Fruit fly (Drosophila melanogaster): ENCODE measurements around the gene CG31550.

DNA sequence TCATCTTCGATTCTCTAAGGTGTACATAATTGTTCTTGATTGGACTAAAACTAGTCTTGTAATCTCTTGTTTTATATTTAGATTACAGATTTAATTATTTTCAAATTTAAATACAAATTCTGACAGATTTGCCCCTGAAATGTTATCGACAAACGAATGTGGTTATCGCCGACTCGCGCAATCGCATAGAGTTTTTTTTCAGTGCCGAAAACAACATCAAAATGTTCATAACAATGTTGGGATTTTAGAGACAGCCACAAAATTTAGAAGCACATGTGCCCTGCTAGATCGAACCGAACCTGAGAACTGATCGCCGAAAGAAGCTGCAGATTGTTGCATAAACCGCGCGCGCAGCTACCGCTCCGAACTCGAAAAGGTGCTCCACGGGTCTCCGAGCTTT, 17.7 kb upstream of the CG31550 start, which contains the start of gene POLDIP2:
- TF ChIP-seq psq (optimal IDR thresholded peaks at IDR 0.05) (no peak), EcR (GFP tag; optimal IDR thresholded peaks at IDR 0.05) (no peak), CG8478 (optimal IDR thresholded peaks at IDR 0.05) (no peak), pan (optimal IDR thresholded peaks at IDR 0.05) (no peak), Dll (optimal IDR thresholded peaks at IDR 0.05) (no peak), usp (GFP tag; optimal IDR thresholded peaks at IDR 0.05) (no peak)

Measured in whole organism.